Worm (Caenorhabditis elegans) whole organism, early embryonic: ENCODE data around the gene Y82E9BL.3.

Experiments used
- F13C5.2 ChIP-seq: sonication (generic microtip); optimal IDR thresholded peaks from 2 replicates; lab custom pipeline; 2017; ENCODE audit warnings: mild to moderate bottlenecking, missing genetic modification characterization, inconsistent platforms, missing compliant biosample characterization
- aly-1 ChIP-seq: sonication (generic microtip); optimal IDR thresholded peaks from 2 replicates; lab custom pipeline; 2016; ENCODE audit warnings: missing genetic modification characterization, missing compliant biosample characterization
- ama-1 ChIP-seq: fragments of 150-350 bp; optimal IDR thresholded peaks from 2 replicates; lab custom pipeline; 2014
- ceh-36 ChIP-seq: sonication (generic microtip); optimal IDR thresholded peaks from 2 replicates; lab custom pipeline; 2016; ENCODE audit warnings: missing genetic modification characterization, inconsistent platforms, missing compliant biosample characterization
- ets-7 ChIP-seq: sonication (generic microtip); optimal IDR thresholded peaks from 2 replicates; lab custom pipeline; 2016; ENCODE audit warnings: missing genotype, missing genetic modification characterization, missing compliant biosample characterization
- flt-1 ChIP-seq: fragments of 200-800 bp; sonication (Bioruptor generic); IDR thresholded peaks from 2 replicates; pipeline ENCODE4 v1.3.6; 2022; ENCODE audit warnings: missing genetic modification characterization, missing compliant biosample characterization
- hnd-1 ChIP-seq: sonication (generic microtip); optimal IDR thresholded peaks from 2 replicates; lab custom pipeline; 2016; ENCODE audit warnings: missing genetic modification characterization, missing compliant biosample characterization
- pes-1 ChIP-seq: fragments of 200-800 bp; sonication (Bioruptor generic); IDR thresholded peaks from 2 replicates; pipeline ENCODE4 v1.3.6; 2022; ENCODE audit warnings: missing genetic modification reagents, missing genetic modification characterization, missing compliant biosample characterization
- scrt-1 ChIP-seq: fragments of 200-800 bp; sonication (Bioruptor generic); IDR thresholded peaks from 2 replicates; pipeline ENCODE4 v1.3.6; 2022; ENCODE audit warnings: missing genetic modification characterization, missing compliant biosample characterization
- sea-1 ChIP-seq: fragments of 200-800 bp; sonication (Bioruptor generic); conservative IDR thresholded peaks from 2 replicates; pipeline ENCODE4 v1.3.6; 2022; ENCODE audit warnings: missing genetic modification characterization, missing compliant biosample characterization
- tbx-11 ChIP-seq: fragments of 200-800 bp; sonication (Bioruptor generic); IDR thresholded peaks from 2 replicates; pipeline ENCODE4 v1.3.6; 2022; ENCODE audit warnings: missing genetic modification characterization, missing compliant biosample characterization
- tra-4 ChIP-seq: sonication (generic microtip); optimal IDR thresholded peaks from 2 replicates; lab custom pipeline; 2017; ENCODE audit warnings: missing genetic modification characterization, missing compliant biosample characterization

The Y82E9BL.3 gene

DNA sequence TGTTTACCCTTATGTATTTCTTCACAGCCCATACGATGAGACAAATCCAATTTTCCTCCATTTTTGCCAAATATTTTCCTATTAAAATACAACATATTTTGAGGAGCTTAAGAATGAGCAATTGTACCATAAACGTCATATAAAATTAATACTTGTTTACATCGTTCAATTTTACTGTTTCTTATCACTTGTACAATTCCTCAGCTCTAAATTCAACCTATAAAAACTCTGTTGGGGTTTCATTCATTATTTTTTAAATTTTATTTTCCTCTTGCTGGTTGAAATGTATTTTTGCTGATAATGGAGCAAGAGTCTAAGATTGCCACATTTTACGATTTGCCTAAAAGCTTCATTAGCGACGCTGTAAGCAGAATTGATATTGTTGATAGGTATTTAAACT is 47.2 kb downstream of the Y82E9BL.3 start, which contains the start of gene fbxa-75:
Gene fbxa-75 (plus strand): TSS at position 301 of the 400 bp plus-strand sequence.
- TF ChIP-seq sea-1 (GFP tag; lab: Robert Waterston, UW) (no peak), ets-7 (tag; lab: Kevin White, UChicago) (no peak), flt-1 (GFP tag; lab: Robert Waterston, UW) (no peak), ama-1 (no peak), hnd-1 (tag; lab: Kevin White, UChicago) (no peak), F13C5.2 (no peak), tra-4 (tag; lab: Kevin White, UChicago) (no peak), pes-1 (GFP tag; lab: Robert Waterston, UW) (no peak), aly-1 (tag; lab: Kevin White, UChicago) (no peak), tbx-11 (GFP tag; lab: Robert Waterston, UW) (no peak), ceh-36 (no peak), scrt-1 (no peak)
